Worm (Caenorhabditis elegans) whole organism, L4 larva: ENCODE measurements around the gene ZK180.6.

Experiments used
- F10B5.3 ChIP-seq: sonication (generic microtip); optimal IDR thresholded peaks from 2 replicates; lab custom pipeline; 2016; ENCODE audit warnings: mild to moderate bottlenecking, missing genetic modification characterization, missing compliant biosample characterization
- F26F4.8 ChIP-seq: fragments of 200-800 bp; sonication (Bioruptor generic); conservative IDR thresholded peaks from 2 replicates; pipeline ENCODE4 v1.3.6; 2022; ENCODE audit warnings: missing genetic modification characterization, missing compliant biosample characterization
- Y105C5A.15 ChIP-seq: fragments of 200-800 bp; sonication (Bioruptor generic); IDR thresholded peaks from 2 replicates; pipeline ENCODE4 v1.3.6; 2022; ENCODE audit warnings: missing genetic modification characterization, missing compliant biosample characterization
- Y75B8A.6 ChIP-seq: fragments of 200-800 bp; sonication (Bioruptor generic); IDR thresholded peaks from 2 replicates; pipeline ENCODE4 v1.3.6; 2022; ENCODE audit warnings: missing genetic modification reagents, missing genetic modification characterization, missing compliant biosample characterization
- ZK546.5 ChIP-seq, 2 experiments: sonication (generic microtip); optimal IDR thresholded peaks; 2 replicates each; lab custom pipeline; 2017; ENCODE audit warnings: missing biosample characterization in 2 of 2, missing genetic modification characterization in 2 of 2
- ceh-28 ChIP-seq: fragments of 150-350 bp; optimal IDR thresholded peaks from 2 replicates; lab custom pipeline; 2014; ENCODE audit warnings: missing biosample characterization, missing genetic modification reagents, missing genetic modification characterization
- ceh-32 ChIP-seq: sonication (generic microtip); optimal IDR thresholded peaks from 2 replicates; lab custom pipeline; 2016; ENCODE audit warnings: mild to moderate bottlenecking, missing genetic modification characterization, missing compliant biosample characterization; ENCODE audit not compliant: poor library complexity
- ceh-44 ChIP-seq: fragments of 200-800 bp; sonication (Bioruptor generic); IDR thresholded peaks from 2 replicates; pipeline ENCODE4 v1.3.6; 2022; ENCODE audit warnings: missing genetic modification reagents, missing genetic modification characterization, missing compliant biosample characterization
- ceh-82 ChIP-seq: sonication (generic microtip); optimal IDR thresholded peaks from 2 replicates; lab custom pipeline; 2017; ENCODE audit warnings: missing biosample characterization, missing genetic modification characterization
- ctbp-1 ChIP-seq: fragments of 200-800 bp; sonication (Bioruptor generic); IDR thresholded peaks from 2 replicates; pipeline ENCODE4 v1.3.6; 2022; ENCODE audit warnings: missing genetic modification reagents, missing genetic modification characterization, missing compliant biosample characterization
- daf-12 ChIP-seq: fragments of 150-350 bp; optimal IDR thresholded peaks from 2 replicates; lab custom pipeline; 2014; ENCODE audit warnings: missing biosample characterization, missing genetic modification reagents, missing genetic modification characterization
- daf-8 ChIP-seq: fragments of 200-800 bp; sonication (Bioruptor generic); IDR thresholded peaks from 2 replicates; pipeline ENCODE4 v1.3.6; 2022; ENCODE audit warnings: missing genetic modification characterization, missing compliant biosample characterization
- dmd-8 ChIP-seq: fragments of 200-800 bp; sonication (Bioruptor generic); IDR thresholded peaks from 2 replicates; pipeline ENCODE4 v1.3.6; 2022; ENCODE audit warnings: missing genetic modification characterization, missing compliant biosample characterization
- dpl-1 ChIP-seq: fragments of 150-350 bp; optimal IDR thresholded peaks from 2 replicates; lab custom pipeline; 2014; ENCODE audit warnings: missing biosample characterization, missing genetic modification reagents, missing genetic modification characterization
- egl-43 ChIP-seq: fragments of 200-800 bp; sonication (Bioruptor generic); IDR thresholded peaks from 2 replicates; pipeline ENCODE4 v1.3.6; 2022; ENCODE audit warnings: missing genetic modification reagents, missing genetic modification characterization, missing compliant biosample characterization
- gei-8 ChIP-seq: fragments of 200-800 bp; sonication (Bioruptor generic); optimal IDR thresholded peaks from 2 replicates; lab custom pipeline; 2018; ENCODE audit warnings: mild to moderate bottlenecking, missing genetic modification characterization, missing compliant biosample characterization
- hif-1 ChIP-seq, 2 experiments: sonication (generic microtip); optimal IDR thresholded peaks; 2 replicates each; lab custom pipeline; 2016 to 2017; ENCODE audit warnings: missing compliant biosample characterization in 2 of 2, missing genetic modification characterization in 2 of 2, missing genetic modification reagents in 2 of 2, missing genotype in 2 of 2, mild to moderate bottlenecking in 1 of 2
- hlh-11 ChIP-seq: fragments of 200-800 bp; sonication (Bioruptor generic); optimal IDR thresholded peaks from 2 replicates; lab custom pipeline; 2018; ENCODE audit warnings: mild to moderate bottlenecking, missing genetic modification characterization, missing compliant biosample characterization
- hlh-30 ChIP-seq: sonication (generic microtip); optimal IDR thresholded peaks from 2 replicates; lab custom pipeline; 2017; ENCODE audit warnings: antibody characterized with exemption, mild to moderate bottlenecking, missing genetic modification characterization, missing compliant biosample characterization; ENCODE audit not compliant: insufficient read depth
- hmg-1.1 ChIP-seq: fragments of 200-800 bp; sonication (Bioruptor generic); IDR thresholded peaks from 2 replicates; pipeline ENCODE4 v1.3.6; 2022; ENCODE audit warnings: missing genetic modification reagents, missing genetic modification characterization, missing compliant biosample characterization
- lin-1 ChIP-seq: fragments of 200-800 bp; sonication (Bioruptor generic); IDR thresholded peaks from 2 replicates; pipeline ENCODE4 v1.3.6; 2022; ENCODE audit warnings: missing genetic modification reagents, missing genetic modification characterization, missing compliant biosample characterization
- lin-13 ChIP-seq: fragments of 150-350 bp; optimal IDR thresholded peaks from 2 replicates; lab custom pipeline; 2014; ENCODE audit warnings: missing biosample characterization, missing genetic modification reagents, missing genetic modification characterization
- lin-38 ChIP-seq: fragments of 200-800 bp; sonication (Bioruptor generic); IDR thresholded peaks from 2 replicates; pipeline ENCODE4 v1.3.6; 2022; ENCODE audit warnings: missing genetic modification reagents, missing genetic modification characterization, missing compliant biosample characterization
- lsy-2 ChIP-seq, 2 experiments: fragments of 150-350 bp in 1 of 2; sonication (generic microtip) in 1 of 2; optimal IDR thresholded peaks; 2 replicates each; lab custom pipeline; 2014 to 2017; ENCODE audit warnings: missing biosample characterization in 2 of 2, missing genetic modification characterization in 2 of 2
- mdt-29 ChIP-seq: fragments of 200-800 bp; sonication (Bioruptor generic); IDR thresholded peaks from 2 replicates; pipeline ENCODE4 v1.3.6; 2022; ENCODE audit warnings: missing genetic modification reagents, missing genetic modification characterization, missing compliant biosample characterization
- mes-2 ChIP-seq: sonication (generic microtip); optimal IDR thresholded peaks from 2 replicates; lab custom pipeline; 2016; ENCODE audit warnings: missing genotype, mild to moderate bottlenecking, missing genetic modification characterization, missing compliant biosample characterization; ENCODE audit not compliant: poor library complexity, severe bottlenecking
- nhr-102 ChIP-seq: sonication (generic microtip); optimal IDR thresholded peaks from 2 replicates; lab custom pipeline; 2016; ENCODE audit warnings: mild to moderate bottlenecking, missing genetic modification characterization, moderate library complexity, missing compliant biosample characterization
- nhr-25 ChIP-seq: sonication (generic microtip); optimal IDR thresholded peaks from 2 replicates; lab custom pipeline; 2017; ENCODE audit warnings: missing genetic modification characterization, mild to moderate bottlenecking, missing compliant biosample characterization, antibody characterized with exemption, moderate library complexity, borderline replicate concordance; ENCODE audit not compliant: insufficient read depth
- nhr-28 ChIP-seq: fragments of 150-350 bp; optimal IDR thresholded peaks from 2 replicates; lab custom pipeline; 2014; ENCODE audit warnings: missing biosample characterization, missing genetic modification characterization
- nhr-42 ChIP-seq: fragments of 200-800 bp; sonication (Bioruptor generic); IDR thresholded peaks from 2 replicates; pipeline ENCODE4 v1.3.6; 2022; ENCODE audit warnings: missing genetic modification characterization, missing compliant biosample characterization
- nhr-6 ChIP-seq: fragments of 150-350 bp; optimal IDR thresholded peaks from 2 replicates; lab custom pipeline; 2014; ENCODE audit warnings: missing biosample characterization, missing genetic modification characterization
- nhr-76 ChIP-seq: fragments of 150-350 bp; optimal IDR thresholded peaks from 2 replicates; lab custom pipeline; 2014; ENCODE audit warnings: missing biosample characterization, missing genetic modification characterization
- pha-4 ChIP-seq, 2 experiments: fragments of 150-350 bp in 1 of 2; fragments of 200-800 bp in 1 of 2; sonication (Bioruptor generic) in 1 of 2; IDR thresholded peaks in 1 of 2; optimal IDR thresholded peaks in 1 of 2; 2 replicates each; pipeline versions ENCODE4 v1.3.6 to Lab custom; 2014 to 2022; ENCODE audit warnings: missing genetic modification characterization in 2 of 2, missing genetic modification reagents in 2 of 2, missing biosample characterization in 1 of 2, missing compliant biosample characterization in 1 of 2
- php-3 ChIP-seq: fragments of 200-800 bp; sonication (Bioruptor generic); IDR thresholded peaks from 2 replicates; pipeline ENCODE4 v1.3.6; 2022; ENCODE audit warnings: missing genetic modification reagents, missing genetic modification characterization, missing compliant biosample characterization
- pqm-1 ChIP-seq: sonication (generic microtip); optimal IDR thresholded peaks from 2 replicates; lab custom pipeline; 2017; ENCODE audit warnings: missing biosample characterization, missing genetic modification characterization
- rbr-2 ChIP-seq: sonication (generic microtip); optimal IDR thresholded peaks from 2 replicates; lab custom pipeline; 2016; ENCODE audit warnings: missing genotype, missing genetic modification characterization, missing compliant biosample characterization
- saeg-2 ChIP-seq: fragments of 200-800 bp; sonication (Bioruptor generic); IDR thresholded peaks from 2 replicates; pipeline ENCODE4 v1.3.6; 2022; ENCODE audit warnings: missing genetic modification reagents, missing genetic modification characterization, missing compliant biosample characterization
- sdz-12 ChIP-seq: fragments of 200-800 bp; sonication (Bioruptor generic); optimal IDR thresholded peaks from 2 replicates; lab custom pipeline; 2018; ENCODE audit warnings: mild to moderate bottlenecking, missing genetic modification characterization, missing compliant biosample characterization
- skn-1 ChIP-seq: fragments of 150-350 bp; optimal IDR thresholded peaks from 2 replicates; lab custom pipeline; 2014; ENCODE audit warnings: missing biosample characterization, missing genetic modification characterization
- snpc-4 ChIP-seq: fragments of 150-350 bp; optimal IDR thresholded peaks from 2 replicates; lab custom pipeline; 2014; ENCODE audit warnings: missing biosample characterization, missing genetic modification characterization
- spr-1 ChIP-seq: sonication (generic microtip); optimal IDR thresholded peaks from 2 replicates; lab custom pipeline; 2016; ENCODE audit warnings: mild to moderate bottlenecking, missing genetic modification characterization, missing compliant biosample characterization
- spr-3 ChIP-seq: fragments of 200-800 bp; sonication (Bioruptor generic); optimal IDR thresholded peaks from 2 replicates; lab custom pipeline; 2018; ENCODE audit warnings: mild to moderate bottlenecking, missing genetic modification characterization, missing compliant biosample characterization
- tag-97 ChIP-seq: fragments of 200-800 bp; sonication (Bioruptor generic); IDR thresholded peaks from 2 replicates; pipeline ENCODE4 v1.3.6; 2022; ENCODE audit warnings: missing genetic modification characterization, missing compliant biosample characterization
- unc-130 ChIP-seq: sonication (generic microtip); optimal IDR thresholded peaks from 2 replicates; lab custom pipeline; 2016; ENCODE audit warnings: missing genetic modification reagents, missing genetic modification characterization, missing compliant biosample characterization
- unc-62 ChIP-seq, 3 experiments: fragments of 150-350 bp in 1 of 3; sonication (generic microtip); optimal IDR thresholded peaks in 2 of 3; peaks in 1 of 3; 1 replicate in 1 of 3; 2 replicates in 2 of 3; lab custom pipeline; 2014 to 2017; ENCODE audit warnings: missing biosample characterization in 3 of 3, missing genetic modification characterization in 3 of 3, missing genetic modification reagents in 3 of 3, missing genotype in 1 of 3
- vab-7 ChIP-seq: fragments of 200-800 bp; sonication (Bioruptor generic); IDR thresholded peaks from 2 replicates; pipeline ENCODE4 v1.3.6; 2022; ENCODE audit warnings: missing genetic modification reagents, missing genetic modification characterization, missing compliant biosample characterization

The ZK180.6 gene

ce11 chrIV:4513269-4513819 is 11.5 kb downstream of the ZK180.6 start, which contains the start of gene sar-1 (continued):
- 0 out of 2 replicates have a peak, but pooled peaks have one; percentile 42 for TF ChIP-seq ceh-44 (GFP tag; lab: Robert Waterston, UW)
- TF ChIP-seq hif-1 (tag; optimal IDR thresholded peaks at IDR 0.05; lab: Kevin White, UChicago): peak in 1 of 2 experiments; percentile 58
- no peak for TF ChIP-seq nhr-25 (tag; lab: Kevin White, UChicago)
- TF ChIP-seq ZK546.5 (tag; optimal IDR thresholded peaks at IDR 0.05; lab: Kevin White, UChicago): peak in 1 of 2 experiments; percentile 5
- peak; percentile 83 for TF ChIP-seq lin-13 (GFP tag; lab: Kevin White, UChicago)
- peak; percentile 78 for TF ChIP-seq hmg-1.1
- peak; percentile 67 for TF ChIP-seq F10B5.3
- no peak for TF ChIP-seq Y105C5A.15
- TF ChIP-seq spr-3 (GFP tag; lab: Kevin White, UChicago): peak; percentile 64
- TF ChIP-seq Y75B8A.6 (GFP tag; lab: Robert Waterston, UW): no peak
- no peak for TF ChIP-seq unc-62 (GFP tag; optimal IDR thresholded peaks at IDR 0.05 in 1 of 2; lab: Kevin White, UChicago)
- TF ChIP-seq unc-62 (tag; optimal IDR thresholded peaks at IDR 0.05; lab: Kevin White, UChicago): no peak
- no peak for TF ChIP-seq unc-130 (GFP tag; lab: Kevin White, UChicago)
- peak; percentile 77 for TF ChIP-seq spr-1
- peak; percentile 85 for TF ChIP-seq nhr-102 (tag; lab: Kevin White, UChicago)
- TF ChIP-seq hlh-30: peak; percentile 69
- TF ChIP-seq dpl-1 (GFP tag; lab: Kevin White, UChicago): peak; percentile 77
- peak; percentile 85 for TF ChIP-seq hlh-11 (tag; lab: Kevin White, UChicago)
- TF ChIP-seq ceh-32: no peak
- peak; percentile 82 for TF ChIP-seq rbr-2 (tag; lab: Kevin White, UChicago)
- TF ChIP-seq lsy-2 (tag; optimal IDR thresholded peaks at IDR 0.05; lab: Kevin White, UChicago): peak; percentile 61 to 91
- no peak for TF ChIP-seq ceh-28 (tag; lab: Kevin White, UChicago)
- TF ChIP-seq skn-1 (tag; lab: Kevin White, UChicago): no peak
- TF ChIP-seq nhr-6 (tag; lab: Kevin White, UChicago): peak; percentile 38
- no peak for TF ChIP-seq nhr-76 (tag; lab: Kevin White, UChicago)
- no peak for TF ChIP-seq daf-8 (GFP tag; lab: Robert Waterston, UW)
- TF ChIP-seq ctbp-1 (GFP tag; lab: Robert Waterston, UW): peak; percentile 45; the same call in 1 of the 2 replicates
- 0 out of 2 replicates have a peak, but pooled peaks have one; percentile 43 for TF ChIP-seq pha-4 (GFP tag; IDR thresholded peaks at IDR 0.05; lab: Robert Waterston, UW)
- TF ChIP-seq pha-4 (tag; optimal IDR thresholded peaks at IDR 0.05; lab: Kevin White, UChicago): no peak
- no peak for TF ChIP-seq tag-97 (GFP tag; lab: Robert Waterston, UW)
- no peak for TF ChIP-seq sdz-12
- TF ChIP-seq mes-2 (tag; lab: Kevin White, UChicago): peak; percentile 75
- TF ChIP-seq saeg-2 (GFP tag; lab: Robert Waterston, UW): 0 out of 2 replicates have a peak, but pooled peaks have one; percentile 12
- peak; percentile 50; the same call in 1 of the 2 replicates for TF ChIP-seq mdt-29
- no peak for TF ChIP-seq daf-12 (tag; lab: Kevin White, UChicago)

- TF ChIP-seq pqm-1 (no peak), lin-1 (GFP tag; lab: Robert Waterston, UW) (no peak), egl-43 (GFP tag; lab: Robert Waterston, UW) (peak; percentile 65), mes-2 (tag; lab: Kevin White, UChicago) (peak; percentile 10), hlh-30 (peak; percentile 61), F26F4.8 (GFP tag; lab: Robert Waterston, UW) (no peak), nhr-28 (peak; percentile 42), vab-7 (no peak), ceh-82 (no peak), gei-8 (GFP tag; lab: Kevin White, UChicago) (peak; percentile 2), php-3 (GFP tag; lab: Robert Waterston, UW) (no peak), dmd-8 (GFP tag; lab: Robert Waterston, UW) (no peak), nhr-42 (peak; percentile 50; the same call in 1 of the 2 replicates), spr-1 (no peak), ceh-44 (GFP tag; lab: Robert Waterston, UW) (no peak), lin-38 (GFP tag; lab: Robert Waterston, UW) (no peak; the same call in none of the 2 replicates), sdz-12 (no peak), snpc-4 (tag; lab: Kevin White, UChicago) (no peak), lin-13 (GFP tag; lab: Kevin White, UChicago) (no peak), tag-97 (GFP tag; lab: Robert Waterston, UW) (no peak), saeg-2 (GFP tag; lab: Robert Waterston, UW) (no peak)
Observed at ce11 chrIV:4511259-4511890, 13.5 kb downstream of the ZK180.6 start, which contains the start of the genes rfth-1 and ZK180.8. TSS of gene rfth-1 (minus strand) at chrIV:4511309. TSS of gene ZK180.8 (minus strand) at chrIV:4511724.
